Fruit fly (Drosophila melanogaster): ENCODE data around the gene CG7720.

CG7720 gene

dm6 chr3R:18795000-18795810 lies at the start of gene CG7720:
Gene CG7720, minus strand, starts transcription at chr3R:18795169.
- no peak for TF ChIP-seq Dll (optimal IDR thresholded peaks at IDR 0.05)
- TF ChIP-seq pan (optimal IDR thresholded peaks at IDR 0.05): peak; percentile 95
- TF ChIP-seq CG8478 (optimal IDR thresholded peaks at IDR 0.05): no peak

- no peak for TF ChIP-seq pan (optimal IDR thresholded peaks at IDR 0.05)
- no peak for TF ChIP-seq psq (optimal IDR thresholded peaks at IDR 0.05)
- no peak for TF ChIP-seq usp (GFP tag; optimal IDR thresholded peaks at IDR 0.05)
- TF ChIP-seq CG8478 (optimal IDR thresholded peaks at IDR 0.05): no peak
- no peak for TF ChIP-seq EcR (GFP tag; optimal IDR thresholded peaks at IDR 0.05)
- TF ChIP-seq Dll (optimal IDR thresholded peaks at IDR 0.05): no peak
Observed at dm6 chr3R:18804278-18804903, 9.4 kb upstream of the CG7720 start.

DNA sequence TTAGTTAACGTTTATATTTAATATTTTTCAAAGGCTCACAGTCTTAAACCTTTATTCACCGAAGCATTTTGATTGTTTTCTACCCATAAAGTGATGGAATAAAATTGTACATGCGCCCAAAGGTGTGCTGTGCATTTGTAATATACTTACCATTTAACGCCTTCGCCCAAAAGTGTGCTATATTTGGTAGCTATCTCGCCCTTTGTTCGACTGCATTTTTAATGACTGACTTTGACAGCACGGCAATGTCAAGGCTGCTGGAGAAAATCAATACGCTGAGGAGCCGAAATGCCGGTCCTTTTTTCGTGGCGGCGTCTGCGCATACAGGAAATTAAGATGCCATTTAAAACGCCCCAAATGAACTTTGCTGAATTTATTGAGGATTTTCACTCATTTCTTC lies 3.8 kb upstream of the CG7720 start:
- TF ChIP-seq EcR (GFP tag; optimal IDR thresholded peaks at IDR 0.05) (no peak), usp (GFP tag; optimal IDR thresholded peaks at IDR 0.05) (no peak), pan (optimal IDR thresholded peaks at IDR 0.05) (no peak), Dll (optimal IDR thresholded peaks at IDR 0.05) (no peak), psq (optimal IDR thresholded peaks at IDR 0.05) (no peak), CG8478 (optimal IDR thresholded peaks at IDR 0.05) (no peak)

dm6 chr3R:18796256-18796655 lies 1.3 kb upstream of the CG7720 start:
- TF ChIP-seq EcR (GFP tag; optimal IDR thresholded peaks at IDR 0.05): no peak
- TF ChIP-seq CG8478 (optimal IDR thresholded peaks at IDR 0.05): no peak
- TF ChIP-seq usp (GFP tag; optimal IDR thresholded peaks at IDR 0.05): no peak
- TF ChIP-seq psq (optimal IDR thresholded peaks at IDR 0.05): no peak
- TF ChIP-seq pan (optimal IDR thresholded peaks at IDR 0.05): no peak
- no peak for TF ChIP-seq Dll (optimal IDR thresholded peaks at IDR 0.05)

dm6 chr3R:18794051-18794450 lies 918 bp downstream of the CG7720 start:
- TF ChIP-seq CG8478 (optimal IDR thresholded peaks at IDR 0.05) (no peak), EcR (GFP tag; optimal IDR thresholded peaks at IDR 0.05) (no peak), pan (optimal IDR thresholded peaks at IDR 0.05) (no peak), Dll (optimal IDR thresholded peaks at IDR 0.05) (no peak), usp (GFP tag; optimal IDR thresholded peaks at IDR 0.05) (no peak), psq (optimal IDR thresholded peaks at IDR 0.05) (no peak)

- TF ChIP-seq psq (optimal IDR thresholded peaks at IDR 0.05) (no peak), usp (GFP tag; optimal IDR thresholded peaks at IDR 0.05) (no peak), Dll (optimal IDR thresholded peaks at IDR 0.05) (no peak), pan (optimal IDR thresholded peaks at IDR 0.05) (no peak), CG8478 (optimal IDR thresholded peaks at IDR 0.05) (no peak), EcR (GFP tag; optimal IDR thresholded peaks at IDR 0.05) (no peak)
Observed at dm6 chr3R:18790619-18791018, 4.3 kb downstream of the CG7720 start.

- TF ChIP-seq Dll (optimal IDR thresholded peaks at IDR 0.05) (no peak), EcR (GFP tag; optimal IDR thresholded peaks at IDR 0.05) (peak in 1 of 2 experiments; percentile 65)
Observed at dm6 chr3R:18788365-18789147, 6.4 kb downstream of the CG7720 start.

dm6 chr3R:18787237-18787636 lies 7.7 kb downstream of the CG7720 start:
- TF ChIP-seq pan (optimal IDR thresholded peaks at IDR 0.05) (no peak), psq (optimal IDR thresholded peaks at IDR 0.05) (no peak), EcR (GFP tag; optimal IDR thresholded peaks at IDR 0.05) (no peak), Dll (optimal IDR thresholded peaks at IDR 0.05) (no peak), usp (GFP tag; optimal IDR thresholded peaks at IDR 0.05) (no peak), CG8478 (optimal IDR thresholded peaks at IDR 0.05) (no peak)

DNA sequence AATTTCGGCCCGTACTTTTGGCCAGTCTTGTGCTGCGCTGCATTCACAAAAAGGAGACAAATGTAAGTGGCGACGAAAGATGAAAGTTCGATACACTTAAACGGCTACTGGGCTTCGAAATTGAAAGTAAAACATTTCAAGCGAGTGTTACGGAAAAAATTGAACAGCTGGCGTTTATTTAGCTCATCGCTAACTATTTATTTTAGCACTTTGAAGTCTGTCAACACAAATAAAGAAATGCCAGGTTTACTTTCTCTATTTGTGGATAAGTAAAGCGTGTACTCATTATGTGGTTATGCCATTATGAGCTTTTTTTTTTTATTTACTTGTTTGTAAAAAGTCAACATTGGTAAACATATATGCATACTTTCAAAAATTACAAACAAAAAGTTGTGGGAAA lies 9.2 kb downstream of the CG7720 start:
- TF ChIP-seq EcR (GFP tag; optimal IDR thresholded peaks at IDR 0.05) (no peak), psq (optimal IDR thresholded peaks at IDR 0.05) (no peak), CG8478 (optimal IDR thresholded peaks at IDR 0.05) (no peak), pan (optimal IDR thresholded peaks at IDR 0.05) (no peak), Dll (optimal IDR thresholded peaks at IDR 0.05) (no peak), usp (GFP tag; optimal IDR thresholded peaks at IDR 0.05) (no peak)

DNA sequence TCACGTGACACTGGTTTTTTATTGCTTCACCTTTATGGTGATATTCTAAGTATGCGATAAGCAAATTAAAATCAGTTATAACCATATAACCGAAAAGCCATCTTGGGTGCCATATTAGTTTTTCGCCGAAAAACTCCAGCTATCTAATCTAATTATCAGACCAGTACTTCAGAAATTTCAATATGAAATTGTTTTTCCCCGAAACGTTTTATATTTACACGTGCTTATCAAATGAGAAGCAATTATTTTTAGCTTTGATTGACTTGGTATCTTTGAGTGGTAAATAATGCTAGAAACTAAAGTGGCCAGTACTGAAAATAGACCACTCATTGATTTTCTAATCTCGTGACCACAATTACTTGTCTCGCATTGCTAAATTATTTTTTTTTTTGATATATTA lies 11.8 kb downstream of the CG7720 start:
- TF ChIP-seq Dll (optimal IDR thresholded peaks at IDR 0.05) (no peak), EcR (GFP tag; optimal IDR thresholded peaks at IDR 0.05) (no peak), pan (optimal IDR thresholded peaks at IDR 0.05) (no peak)

DNA sequence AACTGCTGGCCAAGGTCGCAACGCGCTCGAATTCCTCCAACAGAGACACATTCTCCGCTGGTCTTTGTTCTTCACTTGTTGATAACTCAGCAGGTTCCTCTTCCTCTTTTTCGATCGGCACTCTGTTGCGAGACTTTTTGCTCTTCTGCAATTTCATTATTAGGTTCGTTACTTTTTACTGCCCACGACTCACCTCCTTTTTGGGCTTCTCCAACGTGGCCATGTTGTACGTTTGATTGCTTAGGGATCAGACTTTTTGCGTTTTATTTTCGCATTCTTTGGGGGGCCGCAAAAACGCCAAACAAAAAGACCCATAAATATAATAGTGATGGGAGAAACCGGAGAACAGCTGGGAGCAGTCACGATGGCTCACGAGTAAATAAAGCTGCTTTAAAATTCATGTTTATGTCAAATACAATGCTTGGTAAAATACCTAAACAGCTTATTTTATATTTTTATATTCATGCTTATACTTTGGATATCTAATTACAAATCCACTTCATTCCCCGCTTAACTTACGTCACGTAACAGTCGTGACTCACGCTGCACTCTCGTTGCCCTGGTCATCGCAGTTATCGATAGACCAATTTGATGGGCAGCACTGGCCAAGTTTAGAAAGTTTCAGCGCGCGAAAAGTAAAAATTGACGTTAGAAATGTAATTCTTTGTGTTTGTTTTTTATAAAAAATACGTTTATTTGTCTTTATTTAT lies 36.3 kb downstream of the CG7720 start, which contains the start of gene Epg5:
Gene Epg5, minus strand, starts transcription at position 326 of the 710 bp plus-strand sequence.
- TF ChIP-seq EcR (GFP tag; optimal IDR thresholded peaks at IDR 0.05): no peak
- no peak for TF ChIP-seq usp (GFP tag; optimal IDR thresholded peaks at IDR 0.05)
- no peak for TF ChIP-seq CG8478 (optimal IDR thresholded peaks at IDR 0.05)
- no peak for TF ChIP-seq pan (optimal IDR thresholded peaks at IDR 0.05)
- no peak for TF ChIP-seq Dll (optimal IDR thresholded peaks at IDR 0.05)
- no peak for TF ChIP-seq psq (optimal IDR thresholded peaks at IDR 0.05)
